Fruit fly (Drosophila melanogaster) S2 (cell line): ENCODE measurements around the gene CG10750.

Experiments used
- CG8478 ChIP-seq: fragments of >200 bp; optimal IDR thresholded peaks from 2 replicates; lab custom pipeline; 2018
- CTCF ChIP-seq, 2 experiments: fragments of >200 bp; optimal IDR thresholded peaks; 2 replicates each; lab custom pipeline; 2018

DNA sequence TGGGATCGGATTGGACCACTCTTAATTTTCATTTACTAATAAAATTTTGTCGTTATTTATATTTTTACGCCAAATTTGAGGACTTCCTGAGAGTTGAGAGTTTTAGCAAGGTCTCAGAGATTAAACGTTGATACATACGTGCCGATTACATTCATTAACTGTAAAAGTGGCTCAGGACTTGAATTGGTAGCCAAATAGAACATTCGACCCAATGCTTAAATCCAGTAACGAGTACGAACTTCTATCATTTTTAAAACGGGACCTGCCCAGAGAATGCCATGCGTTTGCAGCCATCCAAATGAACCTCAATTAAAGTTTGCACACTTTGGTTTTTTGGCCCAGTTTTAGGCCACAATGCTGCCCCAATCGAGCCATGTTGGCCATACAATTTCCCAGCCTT lies 37.9 kb upstream of the CG10750 start, which contains the start of gene CG31797:
- no peak for TF ChIP-seq CTCF (optimal IDR thresholded peaks at IDR 0.05; lab: Kevin White, UChicago)
- TF ChIP-seq CG8478 (lab: Kevin White, UChicago), result no peak
